Worm (Caenorhabditis elegans) whole organism, L2 larva: ENCODE data around the gene vap-1.

Source experiments
- aly-2 ChIP-seq: fragments of 150-350 bp; optimal IDR thresholded peaks from 2 replicates; lab custom pipeline; 2014; ENCODE audit warnings: missing biosample characterization, missing genetic modification characterization
- ama-1 ChIP-seq: fragments of 150-350 bp; optimal IDR thresholded peaks from 2 replicates; lab custom pipeline; 2018; ENCODE audit warnings: inconsistent platforms
- ceh-16 ChIP-seq: fragments of 150-350 bp; optimal IDR thresholded peaks from 2 replicates; lab custom pipeline; 2014; ENCODE audit warnings: missing biosample characterization, missing genetic modification characterization
- ceh-82 ChIP-seq: fragments of 150-350 bp; optimal IDR thresholded peaks from 2 replicates; lab custom pipeline; 2014; ENCODE audit warnings: missing biosample characterization, missing genetic modification characterization
- elt-1 ChIP-seq: fragments of 150-350 bp; optimal IDR thresholded peaks from 2 replicates; lab custom pipeline; 2014; ENCODE audit warnings: missing biosample characterization, missing genetic modification characterization
- elt-3 ChIP-seq: sonication (generic microtip); optimal IDR thresholded peaks from 2 replicates; lab custom pipeline; 2017; ENCODE audit warnings: missing biosample characterization, missing genetic modification characterization
- fos-1 ChIP-seq: fragments of 150-350 bp; optimal IDR thresholded peaks from 2 replicates; lab custom pipeline; 2014; ENCODE audit warnings: missing biosample characterization, missing genetic modification characterization
- lsy-2 ChIP-seq, 2 experiments: fragments of 150-350 bp in 1 of 2; sonication (generic microtip) in 1 of 2; optimal IDR thresholded peaks; 2 replicates each; lab custom pipeline; 2014 to 2017; ENCODE audit warnings: missing biosample characterization in 2 of 2, missing genetic modification characterization in 2 of 2
- nhr-11 ChIP-seq: fragments of 150-350 bp; optimal IDR thresholded peaks from 2 replicates; lab custom pipeline; 2014; ENCODE audit warnings: missing biosample characterization, missing genetic modification characterization
- nhr-77 ChIP-seq: fragments of 150-350 bp; optimal IDR thresholded peaks from 2 replicates; lab custom pipeline; 2014; ENCODE audit warnings: missing biosample characterization, missing genetic modification characterization
- skn-1 ChIP-seq: sonication (generic microtip); optimal IDR thresholded peaks from 2 replicates; lab custom pipeline; 2017; ENCODE audit warnings: missing biosample characterization, missing genetic modification characterization
- snpc-4 ChIP-seq: fragments of 150-350 bp; optimal IDR thresholded peaks from 2 replicates; lab custom pipeline; 2014; ENCODE audit warnings: missing biosample characterization, missing genetic modification characterization
- unc-55 ChIP-seq: fragments of 150-350 bp; sonication (generic microtip); optimal IDR thresholded peaks from 3 replicates; lab custom pipeline; 2014; ENCODE audit warnings: missing biosample characterization, missing genetic modification reagents, missing genetic modification characterization

- no peak for TF ChIP-seq nhr-11 (tag; lab: Kevin White, UChicago)
- no peak for TF ChIP-seq ama-1
- TF ChIP-seq ceh-82 (tag; lab: Kevin White, UChicago): no peak
- TF ChIP-seq elt-3 (tag; lab: Kevin White, UChicago): no peak
- TF ChIP-seq ceh-16: no peak
- TF ChIP-seq fos-1 (tag; lab: Kevin White, UChicago): no peak
- TF ChIP-seq snpc-4: no peak
- TF ChIP-seq lsy-2 (tag; optimal IDR thresholded peaks at IDR 0.05; lab: Kevin White, UChicago): no peak
- TF ChIP-seq nhr-77: no peak
- TF ChIP-seq skn-1 (tag; lab: Kevin White, UChicago): no peak
- no peak for TF ChIP-seq elt-1 (tag; lab: Kevin White, UChicago)
- TF ChIP-seq unc-55: no peak
- no peak for TF ChIP-seq aly-2 (tag; lab: Kevin White, UChicago)
Measured at ce11 chrX:17352098-17352497, 44.3 kb downstream of the vap-1 start.
